Worm (Caenorhabditis elegans): ENCODE results near the gene ire-1.

The ire-1 gene

ce11 chrII:8075324-8075810, 49.3 kb downstream of the ire-1 start, which contains the start of gene K02C4.2 (continued):
- peak; percentile 64 for TF ChIP-seq spr-3 (GFP tag; optimal IDR thresholded peaks at IDR 0.05)
- TF ChIP-seq skn-1 (tag; optimal IDR thresholded peaks at IDR 0.05): no peak
- TF ChIP-seq ces-1 (GFP tag; optimal IDR thresholded peaks at IDR 0.05): no peak
- no peak for TF ChIP-seq lin-15B (tag; optimal IDR thresholded peaks at IDR 0.05)
- peak; percentile 62; the same call in 1 of the 2 replicates for TF ChIP-seq zfp-3 (GFP tag; conservative IDR thresholded peaks at IDR 0.05)
- 0 out of 2 replicates have a peak, but pooled peaks have one; percentile 13 for TF ChIP-seq saeg-2 (GFP tag; IDR thresholded peaks at IDR 0.05)
- peak; percentile 12 for TF ChIP-seq snpc-4 (tag; optimal IDR thresholded peaks at IDR 0.05)
- TF ChIP-seq hif-1 (tag; optimal IDR thresholded peaks at IDR 0.05): peak in 1 of 2 experiments; percentile 39
- TF ChIP-seq ceh-82 (tag; optimal IDR thresholded peaks at IDR 0.05): no peak
- TF ChIP-seq ceh-44 (GFP tag; IDR thresholded peaks at IDR 0.05): no peak
- TF ChIP-seq Y105C5A.15 (GFP tag; IDR thresholded peaks at IDR 0.05): 0 out of 2 replicates have a peak, but pooled peaks have one; percentile 56
- no peak for TF ChIP-seq nhr-237 (tag; optimal IDR thresholded peaks at IDR 0.05)
- peak; percentile 89 for TF ChIP-seq mes-2 (tag; optimal IDR thresholded peaks at IDR 0.05; ENCODE audit: poor library complexity, severe bottlenecking)
- TF ChIP-seq F44E2.7 (GFP tag; IDR thresholded peaks at IDR 0.05): 0 out of 2 replicates have a peak, but pooled peaks have one; percentile 66
- no peak for TF ChIP-seq nhr-76 (tag; optimal IDR thresholded peaks at IDR 0.05)
- TF ChIP-seq pha-4 (GFP tag; IDR thresholded peaks at IDR 0.05): peak; percentile 85
- TF ChIP-seq pha-4 (tag; optimal IDR thresholded peaks at IDR 0.05): no peak
- no peak for TF ChIP-seq mxl-2 (GFP tag; conservative IDR thresholded peaks at IDR 0.05)
- peak; percentile 88 for TF ChIP-seq D1046.2 (GFP tag; IDR thresholded peaks at IDR 0.05)
- peak; percentile 47 for TF ChIP-seq dpl-1 (GFP tag; optimal IDR thresholded peaks at IDR 0.05)
- peak; percentile 96 for TF ChIP-seq egl-43 (GFP tag; IDR thresholded peaks at IDR 0.05)
- TF ChIP-seq zip-11 (GFP tag; IDR thresholded peaks at IDR 0.05): 0 out of 2 replicates have a peak, but pooled peaks have one; percentile 17
- TF ChIP-seq daf-16 (GFP tag; optimal IDR thresholded peaks at IDR 0.05): peak; percentile 70 to 89
- TF ChIP-seq daf-16 (tag; optimal IDR thresholded peaks at IDR 0.05): peak; percentile 86
- peak; percentile 78 for TF ChIP-seq php-3 (GFP tag; IDR thresholded peaks at IDR 0.05)
- TF ChIP-seq pqm-1 (tag; optimal IDR thresholded peaks at IDR 0.05): peak; percentile 28
- TF ChIP-seq nhr-10 (tag; optimal IDR thresholded peaks at IDR 0.05): peak; percentile 18
- TF ChIP-seq dmd-9 (GFP tag; IDR thresholded peaks at IDR 0.05): no peak
- peak; percentile 84 for TF ChIP-seq T26A8.4 (GFP tag; IDR thresholded peaks at IDR 0.05)
- 0 out of 2 replicates have a peak, but pooled peaks have one; percentile 53 for TF ChIP-seq nhr-41 (GFP tag; IDR thresholded peaks at IDR 0.05)
- TF ChIP-seq aha-1 (tag): peak; percentile 95
- peak; percentile 86 for TF ChIP-seq mxl-3 (GFP tag; optimal IDR thresholded peaks at IDR 0.05)
- TF ChIP-seq zag-1 (tag; optimal IDR thresholded peaks at IDR 0.05): no peak
- TF ChIP-seq ztf-7 (tag; optimal IDR thresholded peaks at IDR 0.05): peak; percentile 77
- TF ChIP-seq attf-4 (tag; optimal IDR thresholded peaks at IDR 0.05): no peak
- peak; percentile 80 for TF ChIP-seq vab-7 (GFP tag; IDR thresholded peaks at IDR 0.05)
- TF ChIP-seq nhr-111 (GFP tag; optimal IDR thresholded peaks at IDR 0.05): peak; percentile 90
- TF ChIP-seq ZK337.2 (GFP tag; IDR thresholded peaks at IDR 0.05): peak; percentile 63; the same call in 1 of the 2 replicates
- no peak for TF ChIP-seq zip-2 (tag; optimal IDR thresholded peaks at IDR 0.05)
- TF ChIP-seq F26F4.8 (GFP tag; conservative IDR thresholded peaks at IDR 0.05): peak; percentile 85
- peak; percentile 68; the same call in 1 of the 2 replicates for TF ChIP-seq daf-19 (GFP tag; conservative IDR thresholded peaks at IDR 0.05)
- TF ChIP-seq lin-1 (GFP tag; IDR thresholded peaks at IDR 0.05): peak; percentile 42; the same call in 1 of the 2 replicates
- peak; percentile 47; the same call in 1 of the 2 replicates for TF ChIP-seq ctbp-1 (GFP tag; IDR thresholded peaks at IDR 0.05)
- no peak for TF ChIP-seq fos-1 (tag; optimal IDR thresholded peaks at IDR 0.05)
- TF ChIP-seq daf-8 (GFP tag; IDR thresholded peaks at IDR 0.05): no peak
- peak; percentile 55; the same call in 1 of the 2 replicates for TF ChIP-seq mdt-29 (GFP tag; IDR thresholded peaks at IDR 0.05)
- peak; percentile 64 for TF ChIP-seq lir-3 (tag; optimal IDR thresholded peaks at IDR 0.05)
- TF ChIP-seq ztf-11 (tag; optimal IDR thresholded peaks at IDR 0.05): no peak
- peak in 1 of 2 experiments; percentile 81; a peak in 1 of 4 replicates for TF ChIP-seq madf-5 (GFP tag; IDR thresholded peaks at IDR 0.05)
- TF ChIP-seq nhr-48 (tag; optimal IDR thresholded peaks at IDR 0.05): peak; percentile 79
- peak; percentile 90 for TF ChIP-seq tra-1 (GFP tag; IDR thresholded peaks at IDR 0.05)
- peak; percentile 76 for TF ChIP-seq nhr-6 (tag; optimal IDR thresholded peaks at IDR 0.05)
